Worm (Caenorhabditis elegans) whole organism, L4/young adult: ENCODE measurements around the gene Y48E1B.8.

Experiments used
- W03F9.2 ChIP-seq: fragments of 150-350 bp; optimal IDR thresholded peaks from 2 replicates; lab custom pipeline; 2014; ENCODE audit warnings: missing biosample characterization, missing genetic modification characterization
- dao-5 ChIP-seq: sonication (generic microtip); optimal IDR thresholded peaks from 2 replicates; lab custom pipeline; 2016; ENCODE audit warnings: missing genotype, missing genetic modification characterization, moderate library complexity, missing compliant biosample characterization

DNA sequence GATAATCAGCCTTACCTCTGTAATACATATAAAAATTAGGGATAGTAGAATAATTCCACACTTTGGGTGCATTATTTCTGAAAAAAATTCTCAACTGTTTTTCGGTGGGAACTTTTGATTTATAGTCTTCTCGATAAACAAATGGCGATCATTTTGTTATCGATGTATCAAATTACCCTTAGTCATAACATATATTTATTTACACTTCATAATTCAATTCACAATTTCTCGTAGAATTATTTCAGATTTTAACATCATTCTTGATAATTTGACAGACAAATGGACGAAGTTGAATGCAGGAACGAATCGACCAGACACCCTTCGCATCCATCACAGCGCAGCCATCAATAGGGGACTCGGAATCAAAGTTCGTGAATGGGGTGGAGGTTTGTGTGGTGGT lies 5.0 kb downstream of the Y48E1B.8 start, which contains the start of gene clec-145:
- no peak for TF ChIP-seq W03F9.2 (tag; lab: Kevin White, UChicago)
- no peak for TF ChIP-seq dao-5 (tag; lab: Kevin White, UChicago)
